Worm (Caenorhabditis elegans): Measurements from ENCODE around the gene try-8.

DNA sequence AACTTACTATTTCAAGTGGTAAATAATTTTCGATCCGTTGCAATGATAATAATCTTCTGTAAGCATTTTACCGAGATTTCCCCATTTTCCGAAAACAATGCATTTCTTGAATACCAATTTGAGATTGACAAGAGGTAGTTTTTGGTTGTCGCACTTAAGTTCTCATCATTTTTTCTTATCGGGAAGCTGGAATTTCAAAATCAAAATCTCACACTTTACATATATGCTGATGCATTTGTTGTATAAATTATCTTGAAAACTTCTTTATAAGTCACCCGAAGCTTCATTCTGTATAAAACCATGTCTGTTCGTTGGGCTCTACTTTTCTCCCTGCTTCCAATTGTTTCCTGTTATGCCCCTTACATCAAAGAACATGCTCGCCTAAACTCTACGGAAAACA is 2.7 kb downstream of the try-8 start, which contains the start of gene try-11:
- no peak for TF ChIP-seq ztf-7 (tag; optimal IDR thresholded peaks at IDR 0.05)
- no peak for TF ChIP-seq ceh-44 (GFP tag; IDR thresholded peaks at IDR 0.05)
- TF ChIP-seq sdz-12 (GFP tag; optimal IDR thresholded peaks at IDR 0.05) = no peak

All from whole organism, L4 larva.